Fruit fly (Drosophila melanogaster) S2 (cell line): ENCODE data around the gene SKIP.

Experiments
- CG8478 ChIP-seq: fragments of >200 bp; optimal IDR thresholded peaks from 2 replicates; lab custom pipeline; 2018
- CTCF ChIP-seq, 2 experiments: fragments of >200 bp; optimal IDR thresholded peaks; 2 replicates each; lab custom pipeline; 2018

- TF ChIP-seq CG8478 (lab: Kevin White, UChicago) = no peak
- TF ChIP-seq CTCF (optimal IDR thresholded peaks at IDR 0.05; lab: Kevin White, UChicago) = no peak
These were observed 13.9 kb upstream of the SKIP start, which contains the start of gene CG42390 for dm6 chr3R:22119761-22120160.
